Fruit fly (Drosophila melanogaster) whole organism, embryonic: ENCODE data around the gene CG15914.

ENCODE experiments used
- CG12071 ChIP-seq: fragments of 200-800 bp; sonication (Bioruptor generic); optimal IDR thresholded peaks from 3 replicates; lab custom pipeline; 2018; ENCODE audit warnings: missing biosample characterization, mild to moderate bottlenecking, missing genetic modification characterization
- CG17359 ChIP-seq: fragments of 200-800 bp; sonication (Bioruptor generic); optimal IDR thresholded peaks from 3 replicates; lab custom pipeline; 2018; ENCODE audit warnings: missing biosample characterization, mild to moderate bottlenecking, missing genetic modification characterization, moderate library complexity
- CG2678 ChIP-seq: fragments of 200-800 bp; sonication (Bioruptor generic); optimal IDR thresholded peaks from 3 replicates; lab custom pipeline; 2019; ENCODE audit warnings: missing biosample characterization, mild to moderate bottlenecking, missing genetic modification characterization, moderate library complexity
- CG3847 ChIP-seq: fragments of 200-800 bp; sonication (Bioruptor generic); IDR thresholded peaks from 2 replicates; pipeline ENCODE4 v1.3.6; 2022; ENCODE audit warnings: missing biosample characterization, missing genetic modification characterization
- CG6813 ChIP-seq: fragments of 200-800 bp; sonication (Bioruptor generic); optimal IDR thresholded peaks from 2 replicates; lab custom pipeline; 2017; ENCODE audit warnings: missing biosample characterization, missing genetic modification characterization, mild to moderate bottlenecking, moderate library complexity, missing genetic modification reagents
- CG6854 ChIP-seq: fragments of 200-800 bp; sonication (Bioruptor generic); optimal IDR thresholded peaks from 3 replicates; lab custom pipeline; 2017; ENCODE audit warnings: missing biosample characterization, mild to moderate bottlenecking, missing genetic modification characterization
- Sin3A ChIP-seq: fragments of >200 bp; optimal IDR thresholded peaks from 2 replicates; lab custom pipeline; 2018
- Taf1 ChIP-seq: fragments of 200-800 bp; sonication (Bioruptor generic); IDR thresholded peaks from 2 replicates; pipeline ENCODE4 v1.3.6; 2022; ENCODE audit warnings: missing biosample characterization, missing genetic modification characterization
- emc ChIP-seq: fragments of 200-800 bp; sonication (Bioruptor generic); optimal IDR thresholded peaks from 2 replicates; lab custom pipeline; 2016; ENCODE audit warnings: missing biosample characterization, missing genetic modification characterization
- lilli ChIP-seq: fragments of 200-800 bp; sonication (Bioruptor generic); optimal IDR thresholded peaks from 3 replicates; lab custom pipeline; 2016; ENCODE audit warnings: missing biosample characterization, missing genetic modification characterization
- ssp ChIP-seq: fragments of 200-800 bp; sonication (Bioruptor generic); IDR thresholded peaks from 2 replicates; pipeline ENCODE4 v1.3.6; 2022; ENCODE audit warnings: missing biosample characterization, missing genetic modification characterization

DNA sequence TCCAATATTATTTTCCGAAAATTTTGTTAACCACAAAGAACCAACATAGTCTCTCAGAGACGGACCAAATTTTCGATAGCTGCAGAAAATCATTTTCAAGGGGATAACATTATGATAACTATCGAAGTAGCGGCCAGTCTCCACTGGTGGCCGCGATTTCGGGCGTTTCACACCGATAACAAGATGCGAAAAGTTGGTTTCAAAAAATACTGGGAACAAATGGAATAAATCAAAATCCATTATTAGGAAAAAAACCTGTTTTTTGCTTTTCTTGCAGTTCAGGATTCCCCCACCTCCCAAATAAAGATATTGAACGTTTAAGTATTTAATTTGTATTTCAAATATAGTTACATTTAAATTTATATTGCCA is 34.0 kb downstream of the CG15914 start, which contains the start of gene tay:
- TF ChIP-seq Sin3A (lab: Kevin White, UChicago), result no peak
- TF ChIP-seq CG2678, result no peak
- TF ChIP-seq emc, result no peak
- no peak for TF ChIP-seq CG3847 (GFP tag; lab: Robert Waterston, UW)
- TF ChIP-seq lilli (GFP tag; lab: Kevin White, UChicago), result peak; percentile 17
- TF ChIP-seq CG12071 (GFP tag; lab: Kevin White, UChicago), result no peak
- TF ChIP-seq CG17359, result no peak
- TF ChIP-seq ssp (GFP tag; lab: Robert Waterston, UW), result peak; percentile 95
- no peak for TF ChIP-seq CG6854
- TF ChIP-seq Taf1 (GFP tag; lab: Robert Waterston, UW), result no peak
- TF ChIP-seq CG6813 (GFP tag; lab: Kevin White, UChicago), result no peak
